Fruit fly (Drosophila melanogaster): ENCODE results near the gene CAH16.

The CAH16 gene

dm6 chr3R:31285791-31286190, 25.7 kb downstream of the CAH16 start:
- peak; percentile 28 for TF ChIP-seq CG10669 (GFP tag; optimal IDR thresholded peaks at IDR 0.05)
- no peak for TF ChIP-seq fkh (GFP tag; optimal IDR thresholded peaks at IDR 0.05)
- TF ChIP-seq CG8119 (GFP tag; IDR thresholded peaks at IDR 0.05): peak; percentile 32; the same call in 1 of the 3 replicates
- 0 out of 2 replicates have a peak, but pooled peaks have one; percentile 24 for TF ChIP-seq CG15336 (GFP tag; IDR thresholded peaks at IDR 0.05)
- no peak for TF ChIP-seq CG4318 (GFP tag; optimal IDR thresholded peaks at IDR 0.05)
- TF ChIP-seq CG3032 (tag; optimal IDR thresholded peaks at IDR 0.05): peak; percentile 37
- TF ChIP-seq Met (GFP tag; optimal IDR thresholded peaks at IDR 0.05): peak; percentile 20
- peak; percentile 14 for TF ChIP-seq OdsH (GFP tag; optimal IDR thresholded peaks at IDR 0.05)
- TF ChIP-seq spab (GFP tag; optimal IDR thresholded peaks at IDR 0.05): peak; percentile 15
- TF ChIP-seq CG10631 (GFP tag; optimal IDR thresholded peaks at IDR 0.05): peak; percentile 28
- no peak for TF ChIP-seq Ets21C (GFP tag; optimal IDR thresholded peaks at IDR 0.05)
- peak; percentile 11 for TF ChIP-seq CG6808 (GFP tag; optimal IDR thresholded peaks at IDR 0.05)
- TF ChIP-seq CG3919 (GFP tag; optimal IDR thresholded peaks at IDR 0.05): peak; percentile 10
- peak; percentile 72 for TF ChIP-seq Eip78C (GFP tag)
- peak; percentile 12 to 16 for TF ChIP-seq ss (GFP tag; optimal IDR thresholded peaks at IDR 0.05)
- peak; percentile 22 for TF ChIP-seq acj6 (GFP tag; optimal IDR thresholded peaks at IDR 0.05)
- TF ChIP-seq Ets96B (tag; optimal IDR thresholded peaks at IDR 0.05): peak; percentile 35
- TF ChIP-seq CG32006 (GFP tag; optimal IDR thresholded peaks at IDR 0.05): peak; percentile 10
- no peak for TF ChIP-seq Smox (GFP tag; optimal IDR thresholded peaks at IDR 0.05)
- peak; percentile 76 for TF ChIP-seq dsx (GFP tag; optimal IDR thresholded peaks at IDR 0.05; ENCODE audit: poor library complexity, severe bottlenecking)
- no peak for TF ChIP-seq CG11902 (GFP tag; optimal IDR thresholded peaks at IDR 0.05)

dm6 chr3R:31287522-31287921, 27.5 kb downstream of the CAH16 start:
- TF ChIP-seq Ets21C (GFP tag; optimal IDR thresholded peaks at IDR 0.05) (no peak), CG6792 (GFP tag; optimal IDR thresholded peaks at IDR 0.05) (peak; percentile 28), Lpt (GFP tag; optimal IDR thresholded peaks at IDR 0.05) (no peak), vri (GFP tag; optimal IDR thresholded peaks at IDR 0.05) (no peak), CG8319 (GFP tag; optimal IDR thresholded peaks at IDR 0.05) (peak; percentile 13), CG8119 (GFP tag; IDR thresholded peaks at IDR 0.05) (peak; percentile 39; the same call in 1 of the 3 replicates), Met (GFP tag; optimal IDR thresholded peaks at IDR 0.05) (peak; percentile 51), CG4318 (GFP tag; optimal IDR thresholded peaks at IDR 0.05) (no peak), CG1621 (tag; optimal IDR thresholded peaks at IDR 0.05) (no peak), topi (GFP tag; optimal IDR thresholded peaks at IDR 0.05) (peak; percentile 39), net (GFP tag; optimal IDR thresholded peaks at IDR 0.05) (no peak), achi (GFP tag; optimal IDR thresholded peaks at IDR 0.05) (peak; percentile 19), CG3032 (tag; optimal IDR thresholded peaks at IDR 0.05) (peak; percentile 11), svp (GFP tag) (peak; percentile 70), Sox14 (GFP tag; optimal IDR thresholded peaks at IDR 0.05) (peak; percentile 32), CG3919 (GFP tag; optimal IDR thresholded peaks at IDR 0.05) (peak; percentile 60), dsx (GFP tag; optimal IDR thresholded peaks at IDR 0.05; ENCODE audit: poor library complexity, severe bottlenecking) (no peak), pdm3 (GFP tag; optimal IDR thresholded peaks at IDR 0.05) (peak; percentile 36), ss (GFP tag; optimal IDR thresholded peaks at IDR 0.05) (no peak), CG16779 (tag; optimal IDR thresholded peaks at IDR 0.05) (no peak), OdsH (GFP tag; optimal IDR thresholded peaks at IDR 0.05) (peak; percentile 31), CG6163 (GFP tag; IDR thresholded peaks at IDR 0.05) (peak; percentile 25; the same call in 1 of the 3 replicates), CG7368 (GFP tag; optimal IDR thresholded peaks at IDR 0.05) (peak; percentile 16), Smox (GFP tag; optimal IDR thresholded peaks at IDR 0.05) (peak; percentile 27), CG11902 (GFP tag; optimal IDR thresholded peaks at IDR 0.05) (peak; percentile 18), Eip75B (GFP tag; optimal IDR thresholded peaks at IDR 0.05) (peak; percentile 36), Hr38 (GFP tag; optimal IDR thresholded peaks at IDR 0.05) (no peak), Hr4 (GFP tag; optimal IDR thresholded peaks at IDR 0.05) (peak; percentile 33), Eip93F (GFP tag; optimal IDR thresholded peaks at IDR 0.05) (no peak), Ets96B (tag; optimal IDR thresholded peaks at IDR 0.05) (peak; percentile 33), Sox102F (GFP tag; optimal IDR thresholded peaks at IDR 0.05) (peak; percentile 27), fd59A (GFP tag; optimal IDR thresholded peaks at IDR 0.05) (no peak), CG6808 (GFP tag; optimal IDR thresholded peaks at IDR 0.05) (no peak), Eip78C (GFP tag) (peak; percentile 83), acj6 (GFP tag; optimal IDR thresholded peaks at IDR 0.05) (peak; percentile 38), fkh (GFP tag; optimal IDR thresholded peaks at IDR 0.05) (no peak), CG9139 (GFP tag; optimal IDR thresholded peaks at IDR 0.05) (no peak), Sox15 (GFP tag; optimal IDR thresholded peaks at IDR 0.05) (peak; percentile 11), eg (GFP tag; IDR thresholded peaks at IDR 0.05) (peak; percentile 29; the same call in 1 of the 3 replicates), CG10669 (GFP tag; optimal IDR thresholded peaks at IDR 0.05) (peak; percentile 15), CG8632 (GFP tag; optimal IDR thresholded peaks at IDR 0.05) (peak; percentile 24), CG6854 (GFP tag; optimal IDR thresholded peaks at IDR 0.05) (no peak), CG10631 (GFP tag; optimal IDR thresholded peaks at IDR 0.05) (peak; percentile 52), esn (GFP tag; optimal IDR thresholded peaks at IDR 0.05) (peak; percentile 42)
